Fruit fly (Drosophila melanogaster) whole organism, embryonic: ENCODE measurements around the gene Cpsf5.

Experiments used
- C15 ChIP-seq: fragments of 200-800 bp; sonication (Bioruptor generic); IDR thresholded peaks from 3 replicates; pipeline ENCODE4 v1.3.6; 2022; ENCODE audit warnings: missing biosample characterization, missing genetic modification characterization
- CG12071 ChIP-seq: fragments of 200-800 bp; sonication (Bioruptor generic); optimal IDR thresholded peaks from 3 replicates; lab custom pipeline; 2018; ENCODE audit warnings: missing biosample characterization, mild to moderate bottlenecking, missing genetic modification characterization
- CG12744 ChIP-seq: fragments of 200-800 bp; sonication (Bioruptor generic); optimal IDR thresholded peaks from 2 replicates; lab custom pipeline; 2016; ENCODE audit warnings: missing biosample characterization, missing genetic modification characterization
- CG12942 ChIP-seq: fragments of 200-800 bp; sonication (Bioruptor generic); optimal IDR thresholded peaks from 3 replicates; lab custom pipeline; 2016; ENCODE audit warnings: missing biosample characterization, missing genetic modification characterization
- CG13287 ChIP-seq: fragments of 200-800 bp; sonication (Bioruptor generic); IDR thresholded peaks from 2 replicates; pipeline ENCODE4 v1.3.6; 2022; ENCODE audit warnings: missing biosample characterization, missing genetic modification characterization; ENCODE audit not compliant: partially characterized antibody
- CG14050 ChIP-seq: fragments of 200-800 bp; sonication (Bioruptor generic); IDR thresholded peaks from 3 replicates; pipeline ENCODE4 v1.3.6; 2022; ENCODE audit warnings: missing biosample characterization, missing genetic modification characterization
- CG14710 ChIP-seq: fragments of 200-800 bp; sonication (Bioruptor generic); optimal IDR thresholded peaks from 3 replicates; lab custom pipeline; 2019; ENCODE audit warnings: missing biosample characterization, mild to moderate bottlenecking, missing genetic modification characterization, moderate library complexity
- CG1529 ChIP-seq: fragments of 200-800 bp; sonication (Bioruptor generic); optimal IDR thresholded peaks from 3 replicates; lab custom pipeline; 2018; ENCODE audit warnings: missing biosample characterization, missing genetic modification characterization
- CG15514 ChIP-seq: fragments of 200-800 bp; sonication (Bioruptor generic); optimal IDR thresholded peaks from 3 replicates; lab custom pipeline; 2017; ENCODE audit warnings: missing biosample characterization, missing genetic modification characterization, mild to moderate bottlenecking, moderate library complexity, missing genetic modification reagents
- CG1602 ChIP-seq: fragments of 200-800 bp; sonication (Bioruptor generic); optimal IDR thresholded peaks from 3 replicates; lab custom pipeline; 2016; ENCODE audit warnings: missing biosample characterization, missing genetic modification characterization
- CG17361 ChIP-seq: fragments of 200-800 bp; sonication (Bioruptor generic); IDR thresholded peaks from 3 replicates; pipeline ENCODE4 v1.3.6; 2022; ENCODE audit warnings: missing biosample characterization, missing genetic modification characterization
- CG2202 ChIP-seq: fragments of 200-800 bp; sonication (Bioruptor generic); optimal IDR thresholded peaks from 2 replicates; lab custom pipeline; 2018; ENCODE audit warnings: missing biosample characterization, mild to moderate bottlenecking, missing genetic modification characterization
- CG2889 ChIP-seq: fragments of 200-800 bp; sonication (Bioruptor generic); IDR thresholded peaks from 3 replicates; pipeline ENCODE4 v1.3.6; 2022; ENCODE audit warnings: missing biosample characterization, missing genetic modification characterization
- CG32772 ChIP-seq: fragments of 200-800 bp; sonication (Bioruptor generic); IDR thresholded peaks from 2 replicates; pipeline ENCODE4 v1.3.6; 2022; ENCODE audit warnings: missing biosample characterization, missing genetic modification characterization
- CG3995 ChIP-seq: fragments of 200-800 bp; sonication (Bioruptor generic); optimal IDR thresholded peaks from 3 replicates; lab custom pipeline; 2016; ENCODE audit warnings: missing biosample characterization, missing genetic modification characterization
- CG4730 ChIP-seq: fragments of 200-800 bp; sonication (Bioruptor generic); IDR thresholded peaks from 2 replicates; pipeline ENCODE4 v1.3.6; 2022; ENCODE audit warnings: missing biosample characterization, missing genetic modification characterization
- CG4854 ChIP-seq: fragments of 200-800 bp; sonication (Bioruptor generic); optimal IDR thresholded peaks from 2 replicates; lab custom pipeline; 2016; ENCODE audit warnings: missing biosample characterization, missing genetic modification characterization, inconsistent platforms
- CG5245 ChIP-seq: fragments of 200-800 bp; sonication (Bioruptor generic); optimal IDR thresholded peaks from 3 replicates; lab custom pipeline; 2016; ENCODE audit warnings: missing biosample characterization, missing genetic modification characterization
- CG6791 ChIP-seq: fragments of 200-800 bp; sonication (Bioruptor generic); IDR thresholded peaks from 3 replicates; pipeline ENCODE4 v1.3.6; 2022; ENCODE audit warnings: missing biosample characterization, missing genetic modification characterization; ENCODE audit not compliant: partially characterized antibody
- CG7271 ChIP-seq: fragments of 200-800 bp; sonication (Bioruptor generic); optimal IDR thresholded peaks from 2 replicates; lab custom pipeline; 2018; ENCODE audit warnings: missing biosample characterization, mild to moderate bottlenecking, missing genetic modification characterization, moderate library complexity
- CG7987 ChIP-seq: fragments of 200-800 bp; sonication (Bioruptor generic); optimal IDR thresholded peaks from 2 replicates; lab custom pipeline; 2018; ENCODE audit warnings: missing biosample characterization, mild to moderate bottlenecking, missing genetic modification characterization, moderate library complexity
- CG8765 ChIP-seq: fragments of 200-800 bp; sonication (Bioruptor generic); IDR thresholded peaks from 2 replicates; pipeline ENCODE4 v1.3.6; 2022; ENCODE audit warnings: missing biosample characterization, missing genetic modification characterization
- CG9609 ChIP-seq: fragments of 200-800 bp; sonication (Bioruptor generic); optimal IDR thresholded peaks from 3 replicates; lab custom pipeline; 2016; ENCODE audit warnings: missing biosample characterization, missing genetic modification characterization
- CG9932 ChIP-seq: fragments of 200-800 bp; sonication (Bioruptor generic); IDR thresholded peaks from 2 replicates; pipeline ENCODE4 v1.3.6; 2022; ENCODE audit warnings: missing biosample characterization, missing genetic modification characterization
- Camta ChIP-seq: fragments of 200-800 bp; sonication (Bioruptor generic); optimal IDR thresholded peaks from 2 replicates; lab custom pipeline; 2016; ENCODE audit warnings: missing biosample characterization, missing genetic modification characterization
- D19B ChIP-seq: fragments of 200-800 bp; sonication (Bioruptor generic); optimal IDR thresholded peaks from 2 replicates; lab custom pipeline; 2017; ENCODE audit warnings: missing biosample characterization, mild to moderate bottlenecking, missing genetic modification characterization
- Dek ChIP-seq: fragments of 200-800 bp; sonication (Bioruptor generic); optimal IDR thresholded peaks from 3 replicates; lab custom pipeline; 2019; ENCODE audit warnings: missing biosample characterization, mild to moderate bottlenecking, missing genetic modification characterization, moderate library complexity
- Doc2 ChIP-seq: fragments of 200-800 bp; sonication (Bioruptor generic); IDR thresholded peaks from 2 replicates; pipeline ENCODE4 v1.3.6; 2022; ENCODE audit warnings: missing biosample characterization, missing genetic modification characterization
- Dp ChIP-seq: fragments of 200-800 bp; sonication (Bioruptor generic); optimal IDR thresholded peaks from 2 replicates; lab custom pipeline; 2018; ENCODE audit warnings: missing biosample characterization, mild to moderate bottlenecking, missing genetic modification characterization, moderate library complexity
- Gug ChIP-seq: fragments of 200-800 bp; sonication (Bioruptor generic); IDR thresholded peaks from 4 replicates; pipeline ENCODE4 v1.3.6; 2022; ENCODE audit warnings: missing biosample characterization, missing genetic modification characterization
- Hand ChIP-seq: fragments of 200-800 bp; sonication (Bioruptor generic); optimal IDR thresholded peaks from 2 replicates; lab custom pipeline; 2017; ENCODE audit warnings: mild to moderate bottlenecking, missing biosample characterization, missing genetic modification reagents, missing genetic modification characterization
- Hmr ChIP-seq: fragments of 200-800 bp; sonication (Bioruptor generic); optimal IDR thresholded peaks from 3 replicates; lab custom pipeline; 2017; ENCODE audit warnings: mild to moderate bottlenecking, missing biosample characterization, missing genetic modification reagents, missing genetic modification characterization
- Kr ChIP-seq: fragments of 200-800 bp; sonication (Bioruptor generic); optimal IDR thresholded peaks from 2 replicates; lab custom pipeline; 2017; ENCODE audit warnings: missing biosample characterization, mild to moderate bottlenecking, missing genetic modification characterization
- NFAT ChIP-seq: fragments of 200-800 bp; sonication (Bioruptor generic); IDR thresholded peaks from 2 replicates; pipeline ENCODE4 v1.3.6; 2022; ENCODE audit warnings: missing biosample characterization, missing genetic modification characterization
- Neu2 ChIP-seq: fragments of 200-800 bp; sonication (Bioruptor generic); optimal IDR thresholded peaks from 3 replicates; lab custom pipeline; 2016; ENCODE audit warnings: missing biosample characterization, missing genetic modification characterization, borderline replicate concordance
- NfI ChIP-seq: fragments of 200-800 bp; sonication (Bioruptor generic); optimal IDR thresholded peaks from 3 replicates; lab custom pipeline; 2018; ENCODE audit warnings: missing biosample characterization, mild to moderate bottlenecking, missing genetic modification characterization, moderate library complexity
- amos ChIP-seq: fragments of 200-800 bp; sonication (Bioruptor generic); IDR thresholded peaks from 2 replicates; pipeline ENCODE4 v1.3.6; 2022; ENCODE audit warnings: missing biosample characterization, missing genetic modification characterization; ENCODE audit not compliant: partially characterized antibody
- chm ChIP-seq: fragments of 200-800 bp; sonication (Bioruptor generic); IDR thresholded peaks from 2 replicates; pipeline ENCODE4 v1.3.6; 2022; ENCODE audit warnings: missing biosample characterization, missing genetic modification characterization
- gsb-n ChIP-seq: fragments of 200-800 bp; sonication (Bioruptor generic); optimal IDR thresholded peaks from 3 replicates; lab custom pipeline; 2018; ENCODE audit warnings: missing biosample characterization, mild to moderate bottlenecking, missing genetic modification characterization
- hth ChIP-seq: fragments of >200 bp; optimal IDR thresholded peaks from 2 replicates; lab custom pipeline; 2017; ENCODE audit warnings: inconsistent platforms
- knrl ChIP-seq: fragments of 200-800 bp; sonication (Bioruptor generic); IDR thresholded peaks from 3 replicates; pipeline ENCODE4 v1.3.6; 2022; ENCODE audit warnings: missing biosample characterization, missing genetic modification characterization; ENCODE audit not compliant: partially characterized antibody
- luna ChIP-seq: fragments of 200-800 bp; sonication (Bioruptor generic); optimal IDR thresholded peaks from 2 replicates; lab custom pipeline; 2016; ENCODE audit warnings: missing biosample characterization, missing genetic modification characterization
- otp ChIP-seq: fragments of 200-800 bp; sonication (Bioruptor generic); IDR thresholded peaks from 3 replicates; pipeline ENCODE4, ENCODE4 v1.3.6; 2022; ENCODE audit warnings: missing biosample characterization, missing genetic modification characterization
- phol ChIP-seq: fragments of 200-800 bp; sonication (Bioruptor generic); optimal IDR thresholded peaks from 3 replicates; lab custom pipeline; 2018; ENCODE audit warnings: missing biosample characterization, mild to moderate bottlenecking, missing genetic modification characterization, moderate library complexity
- schlank ChIP-seq: fragments of 200-800 bp; sonication (Bioruptor generic); optimal IDR thresholded peaks from 2 replicates; lab custom pipeline; 2018; ENCODE audit warnings: missing biosample characterization, mild to moderate bottlenecking, missing genetic modification characterization
- slp2 ChIP-seq: fragments of 200-800 bp; sonication (Bioruptor generic); optimal IDR thresholded peaks from 2 replicates; lab custom pipeline; 2016; ENCODE audit warnings: missing biosample characterization, missing genetic modification characterization
- sr ChIP-seq: fragments of 200-800 bp; sonication (Bioruptor generic); IDR thresholded peaks from 3 replicates; pipeline ENCODE4 v1.3.6; 2022; ENCODE audit warnings: missing biosample characterization, missing genetic modification characterization
- stc ChIP-seq: fragments of 200-800 bp; sonication (Bioruptor generic); IDR thresholded peaks from 2 replicates; pipeline ENCODE4 v1.3.6; 2022; ENCODE audit warnings: missing biosample characterization, missing genetic modification characterization
- trh ChIP-seq: fragments of 200-800 bp; sonication (Bioruptor generic); optimal IDR thresholded peaks from 2 replicates; lab custom pipeline; 2016; ENCODE audit warnings: missing biosample characterization, missing genetic modification characterization

The Cpsf5 gene

DNA sequence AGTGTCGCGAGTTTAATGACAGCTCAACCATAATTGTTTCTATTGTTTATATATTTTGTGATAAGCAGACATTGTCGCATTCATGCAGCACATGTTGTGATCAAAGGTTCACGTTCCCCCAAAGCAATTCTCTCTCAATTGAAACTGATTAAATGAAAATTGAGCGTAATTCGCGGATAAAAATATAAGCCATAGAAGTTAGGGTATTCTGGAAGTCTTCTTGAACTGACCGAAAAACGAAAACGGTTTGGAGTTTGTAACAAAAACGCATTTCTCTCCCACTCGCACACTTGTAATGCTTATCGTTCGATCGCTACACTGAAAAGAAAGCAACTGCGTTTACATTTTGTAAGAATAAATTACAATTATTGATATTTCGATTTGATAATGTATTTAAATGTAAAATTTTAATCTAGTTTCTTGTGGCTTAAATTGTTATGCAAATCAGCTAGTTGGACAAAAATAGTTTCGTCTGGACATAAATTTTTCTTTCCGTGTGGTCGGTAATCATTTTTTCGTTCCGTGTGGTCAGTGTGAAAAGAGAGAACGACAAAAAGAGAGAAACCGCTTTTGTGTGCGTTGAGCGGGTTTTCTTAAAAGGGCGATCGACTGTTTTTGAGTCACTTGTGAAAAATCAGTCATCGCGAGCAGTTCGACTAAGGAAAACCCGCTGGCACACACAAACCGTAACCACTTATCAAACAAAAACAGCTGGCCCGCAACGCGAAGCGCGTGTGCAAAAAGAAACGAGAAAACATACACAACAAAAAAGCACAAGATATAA, 12.0 kb downstream of the Cpsf5 start, which contains the start of gene aay (continued):
- peak; percentile 99 for TF ChIP-seq NfI (GFP tag; lab: Kevin White, UChicago)
- TF ChIP-seq Neu2, result peak; percentile 93
- no peak for TF ChIP-seq amos
- no peak for TF ChIP-seq hth (lab: Kevin White, UChicago)
- TF ChIP-seq chm (GFP tag; lab: Robert Waterston, UW), result peak; percentile 99
- peak; percentile 99 for TF ChIP-seq CG4854
- TF ChIP-seq CG9609, result peak; percentile 97
- peak; percentile 99 for TF ChIP-seq CG17361 (GFP tag; lab: Robert Waterston, UW)
- TF ChIP-seq luna (GFP tag; lab: Kevin White, UChicago), result peak; percentile 85
- TF ChIP-seq CG8765, result peak; percentile 98
- peak; percentile 97 for TF ChIP-seq CG14050
- TF ChIP-seq stc, result peak; percentile 98
- no peak for TF ChIP-seq CG6791 (GFP tag; lab: Robert Waterston, UW)
- peak; percentile 97 for TF ChIP-seq CG4730 (GFP tag; lab: Robert Waterston, UW)
- TF ChIP-seq phol (tag; lab: Kevin White, UChicago), result peak; percentile 99
- TF ChIP-seq CG9932 (GFP tag; lab: Robert Waterston, UW), result peak; percentile 97
- peak; percentile 98 for TF ChIP-seq CG12071
- TF ChIP-seq NFAT (GFP tag; lab: Robert Waterston, UW), result peak; percentile 92
- TF ChIP-seq gsb-n (tag; lab: Kevin White, UChicago), result peak; percentile 100
- TF ChIP-seq Kr (GFP tag; lab: Kevin White, UChicago), result peak; percentile 75
- TF ChIP-seq CG2889 (GFP tag; lab: Robert Waterston, UW), result peak; percentile 97
- peak; percentile 92 for TF ChIP-seq D19B (GFP tag; lab: Kevin White, UChicago)
- peak; percentile 63 for TF ChIP-seq CG13287 (GFP tag; lab: Robert Waterston, UW)
- peak; percentile 98 for TF ChIP-seq CG32772 (GFP tag; lab: Robert Waterston, UW)
- TF ChIP-seq sr (GFP tag; lab: Robert Waterston, UW), result peak; percentile 94
- peak; percentile 97 for TF ChIP-seq trh (GFP tag; lab: Kevin White, UChicago)
- peak; percentile 94 for TF ChIP-seq CG15514
- TF ChIP-seq CG12744, result peak; percentile 98
- peak; percentile 99 for TF ChIP-seq Dek (tag; lab: Kevin White, UChicago)
- peak; percentile 98 for TF ChIP-seq CG1602 (GFP tag; lab: Kevin White, UChicago)
- TF ChIP-seq knrl (GFP tag; lab: Robert Waterston, UW), result no peak; the same call in 2 of the 3 replicates
- peak; percentile 94 for TF ChIP-seq Doc2 (GFP tag; lab: Robert Waterston, UW)
- TF ChIP-seq CG7987, result peak; percentile 97
- peak; percentile 93 for TF ChIP-seq schlank
- peak; percentile 98 for TF ChIP-seq Camta (GFP tag; lab: Kevin White, UChicago)
- TF ChIP-seq slp2, result peak; percentile 98
- peak; percentile 95 for TF ChIP-seq C15 (GFP tag; lab: Robert Waterston, UW)
- peak; percentile 97 for TF ChIP-seq CG5245 (GFP tag; lab: Kevin White, UChicago)
- TF ChIP-seq CG3995 (GFP tag; lab: Kevin White, UChicago), result peak; percentile 82
- TF ChIP-seq Hmr (GFP tag; lab: Kevin White, UChicago), result peak; percentile 99
- peak; percentile 99 for TF ChIP-seq CG1529 (GFP tag; lab: Kevin White, UChicago)
- peak; percentile 97 for TF ChIP-seq Gug (GFP tag; lab: Robert Waterston, UW)
- TF ChIP-seq CG14710, result peak; percentile 98
- peak; percentile 21 for TF ChIP-seq Dp (GFP tag; lab: Kevin White, UChicago)
- peak; percentile 96 for TF ChIP-seq CG7271 (tag; lab: Kevin White, UChicago)
- TF ChIP-seq CG12942 (GFP tag; lab: Kevin White, UChicago), result peak; percentile 99
- peak; percentile 97 for TF ChIP-seq otp (GFP tag; lab: Robert Waterston, UW)
- peak; percentile 99 for TF ChIP-seq CG2202
- peak; percentile 97 for TF ChIP-seq Hand
